Worm (Caenorhabditis elegans) whole organism, L3 larva: ENCODE measurements around the gene usp-50.

Source experiments
- R02D3.7 ChIP-seq: fragments of 150-350 bp; optimal IDR thresholded peaks from 2 replicates; lab custom pipeline; 2014; ENCODE audit warnings: missing biosample characterization, missing genetic modification characterization
- ceh-16 ChIP-seq: sonication (generic microtip); optimal IDR thresholded peaks from 2 replicates; lab custom pipeline; 2017; ENCODE audit warnings: missing biosample characterization, missing genetic modification characterization
- ceh-9 ChIP-seq: sonication (generic microtip); optimal IDR thresholded peaks from 2 replicates; lab custom pipeline; 2018; ENCODE audit warnings: missing biosample characterization, missing genetic modification characterization
- daf-12 ChIP-seq: fragments of 150-350 bp; optimal IDR thresholded peaks from 2 replicates; lab custom pipeline; 2014; ENCODE audit warnings: missing biosample characterization, missing genetic modification reagents, missing genetic modification characterization
- elt-2 ChIP-seq: sonication (generic microtip); optimal IDR thresholded peaks from 2 replicates; lab custom pipeline; 2016; ENCODE audit warnings: missing genetic modification reagents, mild to moderate bottlenecking, missing genetic modification characterization, missing compliant biosample characterization
- elt-3 ChIP-seq, 3 experiments: fragments of 150-350 bp in 1 of 3; sonication (generic microtip) in 2 of 3; optimal IDR thresholded peaks; 2 replicates in 2 of 3; 4 replicates in 1 of 3; lab custom pipeline; 2014 to 2017; ENCODE audit warnings: missing biosample characterization in 3 of 3, missing genetic modification characterization in 3 of 3
- fkh-10 ChIP-seq: sonication (generic microtip); optimal IDR thresholded peaks from 2 replicates; lab custom pipeline; 2017; ENCODE audit warnings: missing biosample characterization, missing genetic modification reagents, missing genetic modification characterization
- lin-15B ChIP-seq: fragments of 150-350 bp; optimal IDR thresholded peaks from 2 replicates; lab custom pipeline; 2014; ENCODE audit warnings: missing biosample characterization, missing genetic modification characterization
- mdl-1 ChIP-seq: fragments of 150-350 bp; optimal IDR thresholded peaks from 2 replicates; lab custom pipeline; 2014; ENCODE audit warnings: missing biosample characterization, missing genetic modification characterization
- nhr-25 ChIP-seq: sonication (generic microtip); optimal IDR thresholded peaks from 2 replicates; lab custom pipeline; 2017; ENCODE audit warnings: missing biosample characterization, missing genetic modification characterization
- pha-4 ChIP-seq: fragments of 150-350 bp; optimal IDR thresholded peaks from 2 replicates; lab custom pipeline; 2014; ENCODE audit warnings: missing biosample characterization, missing genetic modification reagents, missing genetic modification characterization
- unc-62 ChIP-seq: fragments of 150-350 bp; sonication (generic microtip); optimal IDR thresholded peaks from 4 replicates; lab custom pipeline; 2014; ENCODE audit warnings: missing biosample characterization, missing genetic modification reagents, missing genetic modification characterization
- ztf-4 ChIP-seq: fragments of 150-350 bp; optimal IDR thresholded peaks from 2 replicates; lab custom pipeline; 2014; ENCODE audit warnings: missing biosample characterization, missing genetic modification characterization

DNA sequence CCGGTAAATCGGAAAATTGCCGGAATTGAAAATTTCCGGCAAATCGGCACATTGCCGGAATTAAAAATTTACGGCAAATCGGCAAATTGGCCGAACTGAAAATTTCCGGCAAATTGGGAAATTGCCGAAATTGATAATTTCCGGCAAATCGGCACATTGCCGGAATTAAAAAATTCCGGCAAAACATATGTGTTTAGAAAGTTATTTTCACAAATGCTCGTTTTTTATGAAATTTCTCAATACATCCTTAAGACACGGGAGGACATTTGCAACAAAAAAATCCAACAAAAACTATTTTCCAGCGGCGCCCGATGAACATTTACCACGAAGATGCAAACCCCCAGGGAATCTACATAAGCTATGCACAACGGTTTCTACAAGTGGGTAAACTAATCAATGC lies 6.0 kb upstream of the usp-50 start, which contains the start of gene C06H5.8:
- TF ChIP-seq mdl-1 (tag; lab: Kevin White, UChicago): no peak
- TF ChIP-seq fkh-10: no peak
- no peak for TF ChIP-seq ceh-9 (tag; lab: Kevin White, UChicago)
- TF ChIP-seq nhr-25 (tag; lab: Kevin White, UChicago): no peak
- TF ChIP-seq unc-62: no peak
- TF ChIP-seq R02D3.7 (tag; lab: Kevin White, UChicago): no peak
- TF ChIP-seq elt-3 (tag; optimal IDR thresholded peaks at IDR 0.05; lab: Kevin White, UChicago): no peak
- no peak for TF ChIP-seq daf-12 (tag; lab: Kevin White, UChicago)
- no peak for TF ChIP-seq ceh-16 (tag; lab: Kevin White, UChicago)
- no peak for TF ChIP-seq pha-4 (tag; lab: Kevin White, UChicago)
- no peak for TF ChIP-seq elt-2 (tag; lab: Kevin White, UChicago)
- no peak for TF ChIP-seq ztf-4 (tag; lab: Kevin White, UChicago)
- no peak for TF ChIP-seq lin-15B
